Worm (Caenorhabditis elegans): ENCODE results near the gene srh-68.

ce11 chrII:12494067-12494477 is 13.1 kb upstream of the srh-68 start:
- TF ChIP-seq lin-1 (GFP tag; IDR thresholded peaks at IDR 0.05) (no peak), daf-8 (GFP tag; IDR thresholded peaks at IDR 0.05) (no peak), F49E8.2 (tag; optimal IDR thresholded peaks at IDR 0.05; ENCODE audit: borderline replicate concordance) (no peak), T20F7.1 (GFP tag; optimal IDR thresholded peaks at IDR 0.05) (no peak), nhr-28 (tag; optimal IDR thresholded peaks at IDR 0.05) (no peak), nhr-11 (tag; optimal IDR thresholded peaks at IDR 0.05) (no peak), mep-1 (tag; optimal IDR thresholded peaks at IDR 0.05) (no peak), aly-2 (tag; optimal IDR thresholded peaks at IDR 0.05) (no peak), ctbp-1 (GFP tag; IDR thresholded peaks at IDR 0.05) (no peak), jun-1 (tag; optimal IDR thresholded peaks at IDR 0.05) (no peak), nhr-77 (tag; optimal IDR thresholded peaks at IDR 0.05) (no peak), lin-39 (tag; optimal IDR thresholded peaks at IDR 0.05) (no peak), ztf-11 (tag; optimal IDR thresholded peaks at IDR 0.05) (no peak)
